Fruit fly (Drosophila melanogaster): ENCODE results near the gene Mettl3.

Gene Mettl3

DNA sequence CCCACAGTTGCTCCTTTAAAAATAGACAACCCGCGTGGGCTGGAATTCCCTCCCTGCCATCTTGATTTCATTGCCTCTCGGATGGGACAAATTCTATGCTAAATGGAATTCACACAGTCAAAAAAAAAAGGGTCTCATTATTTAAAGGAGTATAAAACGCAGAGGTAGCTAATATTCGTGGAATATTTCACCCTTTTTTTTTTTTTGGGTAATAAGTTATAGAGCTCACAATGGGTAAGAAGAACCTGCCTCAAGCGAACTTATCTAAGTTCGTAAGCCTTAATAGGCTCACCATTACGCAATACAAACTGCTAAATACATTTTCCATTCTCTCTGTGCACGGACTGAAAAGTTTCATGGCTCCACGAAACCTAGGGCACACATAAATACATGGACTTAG is 41.7 kb downstream of the Mettl3 start:
- no peak for TF ChIP-seq CG17801 (GFP tag; optimal IDR thresholded peaks at IDR 0.05; ENCODE audit: partially characterized antibody)

DNA sequence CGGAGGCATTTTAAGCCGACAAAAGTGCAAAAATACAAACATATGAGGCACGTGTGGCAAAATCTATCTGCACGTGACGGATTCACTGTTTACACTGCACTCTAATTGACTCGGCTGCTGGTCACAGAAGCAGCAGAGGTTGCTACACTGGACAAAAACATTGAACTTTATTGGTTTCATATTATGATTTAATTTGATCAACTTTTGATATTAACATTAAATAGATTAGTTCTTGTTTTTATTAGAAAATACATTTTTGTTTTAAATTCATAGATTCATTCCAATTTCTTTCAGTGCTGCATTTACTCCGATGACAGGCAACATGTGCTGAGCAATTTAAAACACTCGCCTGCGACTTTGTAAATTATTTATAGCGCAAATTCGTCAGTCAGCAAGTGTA is 47.2 kb downstream of the Mettl3 start:
- TF ChIP-seq CG17801 (GFP tag; optimal IDR thresholded peaks at IDR 0.05; ENCODE audit: partially characterized antibody), result peak; percentile 60

DNA sequence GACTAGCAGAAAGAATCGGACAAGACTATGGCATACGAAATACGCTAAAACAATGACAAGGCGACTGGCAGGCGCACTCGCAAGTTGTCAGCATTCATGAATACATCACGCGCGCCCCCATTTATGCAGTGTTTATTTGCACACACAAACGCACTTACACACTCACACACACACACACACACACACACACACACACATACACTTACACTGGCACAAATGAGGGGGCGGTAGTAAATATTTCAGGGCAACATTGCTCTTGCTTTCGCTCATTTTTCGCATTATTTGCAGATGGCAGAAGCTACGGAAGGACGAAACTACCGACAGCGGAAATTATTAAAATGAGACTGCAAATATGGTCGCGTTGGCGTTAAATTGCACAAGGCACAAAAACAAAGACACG is 47.7 kb downstream of the Mettl3 start:
- no peak for TF ChIP-seq CG17801 (GFP tag; optimal IDR thresholded peaks at IDR 0.05; ENCODE audit: partially characterized antibody)

All from ovary, adult (tissue).